Fruit fly (Drosophila melanogaster): ENCODE results near the gene CG14689.

CG14689 gene

DNA sequence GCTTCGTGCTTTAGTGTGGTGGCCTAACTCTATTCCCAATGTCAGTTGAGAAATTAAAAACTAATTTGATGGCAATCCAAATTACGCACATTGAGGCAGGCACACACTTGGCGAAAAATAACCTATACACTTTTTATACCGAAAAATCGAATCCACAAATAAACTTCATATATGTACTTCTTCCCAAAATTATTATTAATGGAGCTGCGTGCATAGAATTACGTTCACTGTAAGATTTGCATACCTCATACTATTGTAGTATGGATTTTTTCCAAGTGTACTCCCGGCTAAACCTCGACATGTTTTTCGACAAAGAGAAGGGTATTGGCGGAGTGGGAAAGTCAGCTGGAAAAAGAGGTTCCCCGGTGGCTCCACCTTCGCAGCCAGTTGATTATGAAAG is 26.8 kb downstream of the CG14689 start (continued):
- no peak for TF ChIP-seq CG15073 (GFP tag; optimal IDR thresholded peaks at IDR 0.05)
- TF ChIP-seq dysf (GFP tag; IDR thresholded peaks at IDR 0.05) = peak; percentile 78
- TF ChIP-seq sisA (GFP tag; IDR thresholded peaks at IDR 0.05) = peak; percentile 78
- no peak for TF ChIP-seq Usf (GFP tag; optimal IDR thresholded peaks at IDR 0.05)
- TF ChIP-seq CG14667 (GFP tag; IDR thresholded peaks at IDR 0.05) = peak; percentile 46; the same call in 1 of the 2 replicates
- TF ChIP-seq mam (GFP tag; optimal IDR thresholded peaks at IDR 0.05) = peak; percentile 41
- 0 out of 2 replicates have a peak, but pooled peaks have one; percentile 18 for TF ChIP-seq NFAT (GFP tag; IDR thresholded peaks at IDR 0.05)
- TF ChIP-seq ind (GFP tag; optimal IDR thresholded peaks at IDR 0.05) = peak; percentile 75
- TF ChIP-seq Taf1 (GFP tag; IDR thresholded peaks at IDR 0.05) = no peak
- peak in 1 of 2 experiments; percentile 58 for TF ChIP-seq Eip74EF (GFP tag; optimal IDR thresholded peaks at IDR 0.05)
- peak; percentile 77 for TF ChIP-seq D19A (tag; optimal IDR thresholded peaks at IDR 0.05)
- peak; percentile 57 for TF ChIP-seq Hr3 (GFP tag; optimal IDR thresholded peaks at IDR 0.05)
- TF ChIP-seq sim (GFP tag; IDR thresholded peaks at IDR 0.05) = no peak
- peak; percentile 58 for TF ChIP-seq Antp (GFP tag; optimal IDR thresholded peaks at IDR 0.05)
- peak; percentile 39; the same call in 1 of the 2 replicates for TF ChIP-seq Ravus (GFP tag; IDR thresholded peaks at IDR 0.05)
- peak in 1 of 2 experiments; percentile 56 for TF ChIP-seq bsh (GFP tag; optimal IDR thresholded peaks at IDR 0.05)
- peak; percentile 68 for TF ChIP-seq CG2712 (tag; optimal IDR thresholded peaks at IDR 0.05)
- TF ChIP-seq so (GFP tag; IDR thresholded peaks at IDR 0.05) = peak; percentile 62; the same call in 1 of the 3 replicates
- peak; percentile 10 for TF ChIP-seq MTF-1 (GFP tag; optimal IDR thresholded peaks at IDR 0.05; ENCODE audit: borderline replicate concordance)
- TF ChIP-seq grau (tag; optimal IDR thresholded peaks at IDR 0.05) = peak; percentile 57
- TF ChIP-seq inv (GFP tag; IDR thresholded peaks at IDR 0.05; ENCODE audit: partially characterized antibody) = no peak
- peak; percentile 41 for TF ChIP-seq CG15011 (GFP tag; optimal IDR thresholded peaks at IDR 0.05)
- TF ChIP-seq Blimp-1 (GFP tag; optimal IDR thresholded peaks at IDR 0.05) = peak; percentile 74
- TF ChIP-seq B-H1 (GFP tag; IDR thresholded peaks at IDR 0.05) = peak; percentile 48; the same call in 2 of the 3 replicates
- peak in 1 of 2 experiments; percentile 87 for TF ChIP-seq eve (GFP tag; optimal IDR thresholded peaks at IDR 0.05)
- peak; percentile 53 for TF ChIP-seq CG8924 (tag; optimal IDR thresholded peaks at IDR 0.05)
- peak; percentile 68 for TF ChIP-seq row (GFP tag; IDR thresholded peaks at IDR 0.05)
- TF ChIP-seq CoRest (tag; optimal IDR thresholded peaks at IDR 0.05) = peak; percentile 59
- TF ChIP-seq lab (GFP tag; optimal IDR thresholded peaks at IDR 0.05) = peak; percentile 81
- peak; percentile 9 for TF ChIP-seq Bteb2 (GFP tag; optimal IDR thresholded peaks at IDR 0.05)
- TF ChIP-seq Spps (tag; optimal IDR thresholded peaks at IDR 0.05) = no peak
- peak; percentile 10 for TF ChIP-seq fd3F (GFP tag; optimal IDR thresholded peaks at IDR 0.05)
- peak; percentile 43 for TF ChIP-seq Mes4 (GFP tag; optimal IDR thresholded peaks at IDR 0.05)
- TF ChIP-seq dmrt99B (tag; optimal IDR thresholded peaks at IDR 0.05) = peak; percentile 93
- TF ChIP-seq Dek (tag; optimal IDR thresholded peaks at IDR 0.05) = peak; percentile 49
- TF ChIP-seq ems (GFP tag; optimal IDR thresholded peaks at IDR 0.05) = peak; percentile 49
- TF ChIP-seq Dad (GFP tag; optimal IDR thresholded peaks at IDR 0.05) = no peak
- peak in 1 of 2 experiments; percentile 1 for TF ChIP-seq crp (GFP tag; optimal IDR thresholded peaks at IDR 0.05)
- TF ChIP-seq crol (GFP tag; IDR thresholded peaks at IDR 0.05) = peak; percentile 35; the same call in 1 of the 2 replicates
- TF ChIP-seq CG6683 (GFP tag; optimal IDR thresholded peaks at IDR 0.05) = peak; percentile 44
- TF ChIP-seq CG17802 (tag; optimal IDR thresholded peaks at IDR 0.05) = peak; percentile 41
- TF ChIP-seq CG5245 (GFP tag; optimal IDR thresholded peaks at IDR 0.05) = peak; percentile 42
- TF ChIP-seq CG8281 (tag; optimal IDR thresholded peaks at IDR 0.05) = peak; percentile 44
- no peak for TF ChIP-seq CG9797 (GFP tag; optimal IDR thresholded peaks at IDR 0.05)
- TF ChIP-seq jing (GFP tag; optimal IDR thresholded peaks at IDR 0.05) = peak; percentile 50
- 0 out of 3 replicates have a peak, but pooled peaks have one; percentile 64 for TF ChIP-seq ase (GFP tag; IDR thresholded peaks at IDR 0.05)
- TF ChIP-seq CG10979 (tag; optimal IDR thresholded peaks at IDR 0.05) = peak; percentile 56
- TF ChIP-seq trh (GFP tag; optimal IDR thresholded peaks at IDR 0.05) = no peak
- TF ChIP-seq CG14441 (GFP tag; IDR thresholded peaks at IDR 0.05) = peak; percentile 81
- peak; percentile 93 for TF ChIP-seq Med (GFP tag)

Measured in whole organism, embryonic.